Worm (Caenorhabditis elegans): ENCODE results near the gene ZC262.13.
A peak's percentile ranks its signal among the peaks of the same experiment; 100 is the strongest.

Gene ZC262.13

ce11 chrIII:8300860-8301396 is 25.1 kb upstream of the ZC262.13 start:
- no peak for TF ChIP-seq gmeb-1 (tag; optimal IDR thresholded peaks at IDR 0.05)
- TF ChIP-seq alr-1 (tag; optimal IDR thresholded peaks at IDR 0.05) = no peak
- no peak for TF ChIP-seq mdl-1 (tag; optimal IDR thresholded peaks at IDR 0.05)
- TF ChIP-seq aly-2 (tag; optimal IDR thresholded peaks at IDR 0.05) = no peak
- no peak for TF ChIP-seq ceh-16 (tag; optimal IDR thresholded peaks at IDR 0.05)
- TF ChIP-seq sem-4 (tag; optimal IDR thresholded peaks at IDR 0.05) = no peak
- TF ChIP-seq dmd-4 (tag; optimal IDR thresholded peaks at IDR 0.05) = no peak
- no peak for TF ChIP-seq sma-3 (GFP tag; optimal IDR thresholded peaks at IDR 0.05)
- TF ChIP-seq lin-13 (GFP tag; optimal IDR thresholded peaks at IDR 0.05) = no peak
- no peak for TF ChIP-seq nhr-6 (tag; optimal IDR thresholded peaks at IDR 0.05)
- TF ChIP-seq snpc-4 (tag; optimal IDR thresholded peaks at IDR 0.05) = no peak
- TF ChIP-seq nhr-12 (tag; optimal IDR thresholded peaks at IDR 0.05) = no peak
- no peak for TF ChIP-seq ceh-82 (tag; optimal IDR thresholded peaks at IDR 0.05)
- TF ChIP-seq Y55F3AM.14 (GFP tag; optimal IDR thresholded peaks at IDR 0.05) = no peak
- no peak for TF ChIP-seq skn-1 (tag; optimal IDR thresholded peaks at IDR 0.05)
- TF ChIP-seq R02D3.7 (tag; optimal IDR thresholded peaks at IDR 0.05) = no peak
- no peak for TF ChIP-seq nhr-21 (tag; optimal IDR thresholded peaks at IDR 0.05)
- TF ChIP-seq zag-1 (tag; optimal IDR thresholded peaks at IDR 0.05) = no peak
- TF ChIP-seq unc-62 (GFP tag; optimal IDR thresholded peaks at IDR 0.05) = no peak
- no peak for TF ChIP-seq crh-2 (tag; optimal IDR thresholded peaks at IDR 0.05)

- TF ChIP-seq lin-11 (tag; optimal IDR thresholded peaks at IDR 0.05) (no peak), crh-2 (tag; optimal IDR thresholded peaks at IDR 0.05) (no peak), aly-2 (tag; optimal IDR thresholded peaks at IDR 0.05) (no peak), nhr-23 (tag; optimal IDR thresholded peaks at IDR 0.05) (no peak)
These were observed 22.6 kb upstream of the ZC262.13 start for ce11 chrIII:8303440-8303839.

ce11 chrIII:8305304-8305703 is 20.7 kb upstream of the ZC262.13 start:
- TF ChIP-seq nhr-10 (tag; optimal IDR thresholded peaks at IDR 0.05) (no peak), C34F6.9 (tag; optimal IDR thresholded peaks at IDR 0.05) (no peak)

ce11 chrIII:8305816-8306215 is 20.2 kb upstream of the ZC262.13 start:
- TF ChIP-seq F13H6.1 (tag; optimal IDR thresholded peaks at IDR 0.05) = no peak
- no peak for TF ChIP-seq sma-3 (GFP tag; optimal IDR thresholded peaks at IDR 0.05)
- TF ChIP-seq lsy-2 (tag; optimal IDR thresholded peaks at IDR 0.05) = no peak
- no peak for TF ChIP-seq nhr-129 (tag; optimal IDR thresholded peaks at IDR 0.05)
- TF ChIP-seq lin-11 (tag; optimal IDR thresholded peaks at IDR 0.05) = no peak
- no peak for TF ChIP-seq nhr-10 (tag; optimal IDR thresholded peaks at IDR 0.05)
- TF ChIP-seq C34F6.9 (tag; optimal IDR thresholded peaks at IDR 0.05) = no peak
- TF ChIP-seq ceh-16 (tag; optimal IDR thresholded peaks at IDR 0.05) = no peak
- no peak for TF ChIP-seq nhr-21 (tag; optimal IDR thresholded peaks at IDR 0.05)
- TF ChIP-seq unc-55 (GFP tag; optimal IDR thresholded peaks at IDR 0.05) = no peak
- TF ChIP-seq ceh-82 (tag; optimal IDR thresholded peaks at IDR 0.05) = no peak
- TF ChIP-seq zag-1 (tag; optimal IDR thresholded peaks at IDR 0.05) = no peak
- no peak for TF ChIP-seq skn-1 (tag; optimal IDR thresholded peaks at IDR 0.05)
- TF ChIP-seq ama-1 (optimal IDR thresholded peaks at IDR 0.05) = no peak

ce11 chrIII:8307356-8307755 is 18.7 kb upstream of the ZC262.13 start, which contains the start of the genes F10E9.7 and F10E9.5:
TSS of gene F10E9.7 (minus strand) at chrIII:8307441.
TSS of gene F10E9.5 (plus strand) at chrIII:8307592.
- TF ChIP-seq mab-5 (tag; optimal IDR thresholded peaks at IDR 0.05) (peak; percentile 27), nhr-237 (tag; optimal IDR thresholded peaks at IDR 0.05) (no peak), unc-62 (GFP tag; optimal IDR thresholded peaks at IDR 0.05) (no peak), snpc-4 (tag; optimal IDR thresholded peaks at IDR 0.05) (peak; percentile 77), C34F6.9 (tag; optimal IDR thresholded peaks at IDR 0.05) (peak; percentile 94), nhr-21 (tag; optimal IDR thresholded peaks at IDR 0.05) (peak; percentile 74), ceh-16 (tag; optimal IDR thresholded peaks at IDR 0.05) (no peak), fos-1 (tag; optimal IDR thresholded peaks at IDR 0.05) (peak; percentile 84), sma-3 (GFP tag; optimal IDR thresholded peaks at IDR 0.05) (peak; percentile 96), R02D3.7 (tag; optimal IDR thresholded peaks at IDR 0.05) (no peak), peb-1 (tag; optimal IDR thresholded peaks at IDR 0.05) (no peak), elt-1 (tag; optimal IDR thresholded peaks at IDR 0.05) (no peak), ztf-4 (tag; optimal IDR thresholded peaks at IDR 0.05) (peak; percentile 67), nhr-6 (tag; optimal IDR thresholded peaks at IDR 0.05) (peak; percentile 77), dmd-4 (tag; optimal IDR thresholded peaks at IDR 0.05) (no peak), elt-3 (tag; optimal IDR thresholded peaks at IDR 0.05) (no peak), sma-9 (GFP tag; optimal IDR thresholded peaks at IDR 0.05) (peak; percentile 96), sma-9 (tag; optimal IDR thresholded peaks at IDR 0.05) (no peak), lsy-2 (tag; optimal IDR thresholded peaks at IDR 0.05) (peak; percentile 75 to 96), aly-2 (tag; optimal IDR thresholded peaks at IDR 0.05) (no peak), ZK546.5 (tag; optimal IDR thresholded peaks at IDR 0.05) (no peak), nhr-11 (tag; optimal IDR thresholded peaks at IDR 0.05) (no peak), F13H6.1 (tag; optimal IDR thresholded peaks at IDR 0.05) (peak; percentile 89), sem-4 (tag; optimal IDR thresholded peaks at IDR 0.05) (peak; percentile 95), unc-39 (tag; optimal IDR thresholded peaks at IDR 0.05) (no peak), nhr-129 (tag; optimal IDR thresholded peaks at IDR 0.05) (peak; percentile 32), unc-55 (GFP tag; optimal IDR thresholded peaks at IDR 0.05) (peak; percentile 92), mdl-1 (tag; optimal IDR thresholded peaks at IDR 0.05) (no peak), lin-13 (GFP tag; optimal IDR thresholded peaks at IDR 0.05) (peak; percentile 84), nhr-77 (tag; optimal IDR thresholded peaks at IDR 0.05) (peak; percentile 43), lin-39 (tag; optimal IDR thresholded peaks at IDR 0.05) (no peak), ama-1 (optimal IDR thresholded peaks at IDR 0.05) (no peak), nhr-23 (tag; optimal IDR thresholded peaks at IDR 0.05) (no peak), lin-11 (tag; optimal IDR thresholded peaks at IDR 0.05) (peak; percentile 46), gmeb-1 (tag; optimal IDR thresholded peaks at IDR 0.05) (peak; percentile 92)

All from whole organism, L2 larva.